Fruit fly (Drosophila melanogaster) whole organism, embryonic: ENCODE measurements around the gene SP555.
A peak's percentile ranks its signal among the peaks of the same experiment; 100 is the strongest.

ENCODE experiments used
- Adf1 ChIP-seq: fragments of 200-800 bp; sonication (Bioruptor generic); IDR thresholded peaks from 2 replicates; pipeline ENCODE4 v1.3.6; 2022; ENCODE audit warnings: missing biosample characterization, missing genetic modification characterization
- CG10267 ChIP-seq: fragments of 200-800 bp; sonication (Bioruptor generic); optimal IDR thresholded peaks from 2 replicates; lab custom pipeline; 2018; ENCODE audit warnings: missing biosample characterization, mild to moderate bottlenecking, missing genetic modification characterization, moderate library complexity
- CG10979 ChIP-seq: fragments of 200-800 bp; sonication (Bioruptor generic); optimal IDR thresholded peaks from 2 replicates; lab custom pipeline; 2018; ENCODE audit warnings: missing biosample characterization, mild to moderate bottlenecking, missing genetic modification characterization, moderate library complexity
- CG11723 ChIP-seq: fragments of 200-800 bp; sonication (Bioruptor generic); optimal IDR thresholded peaks from 2 replicates; lab custom pipeline; 2017; ENCODE audit warnings: missing biosample characterization, mild to moderate bottlenecking, missing genetic modification characterization
- CG1233 ChIP-seq: fragments of 200-800 bp; sonication (Bioruptor generic); optimal IDR thresholded peaks from 4 replicates; lab custom pipeline; 2018; ENCODE audit warnings: missing biosample characterization, mild to moderate bottlenecking, missing genetic modification characterization
- CG13624 ChIP-seq: fragments of 200-800 bp; sonication (Bioruptor generic); optimal IDR thresholded peaks from 2 replicates; lab custom pipeline; 2016; ENCODE audit warnings: missing biosample characterization, missing genetic modification characterization
- CG15479 ChIP-seq: fragments of 200-800 bp; sonication (Bioruptor generic); optimal IDR thresholded peaks from 3 replicates; lab custom pipeline; 2019; ENCODE audit warnings: missing biosample characterization, mild to moderate bottlenecking, missing genetic modification characterization, moderate library complexity
- CG1602 ChIP-seq: fragments of 200-800 bp; sonication (Bioruptor generic); optimal IDR thresholded peaks from 3 replicates; lab custom pipeline; 2016; ENCODE audit warnings: missing biosample characterization, missing genetic modification characterization
- CG1603 ChIP-seq: fragments of 200-800 bp; sonication (Bioruptor generic); optimal IDR thresholded peaks from 2 replicates; lab custom pipeline; 2019; ENCODE audit warnings: missing biosample characterization, mild to moderate bottlenecking, missing genetic modification characterization, moderate library complexity
- CG16779 ChIP-seq: fragments of 200-800 bp; sonication (Bioruptor generic); IDR thresholded peaks from 2 replicates; pipeline ENCODE4 v1.3.6; 2022; ENCODE audit warnings: missing biosample characterization, missing genetic modification characterization
- CG16815 ChIP-seq: fragments of 200-800 bp; sonication (Bioruptor generic); optimal IDR thresholded peaks from 3 replicates; lab custom pipeline; 2017; ENCODE audit warnings: missing biosample characterization, mild to moderate bottlenecking, missing genetic modification characterization
- CG17829 ChIP-seq: fragments of 200-800 bp; optimal IDR thresholded peaks from 2 replicates; lab custom pipeline; 2019; ENCODE audit warnings: missing biosample characterization, mild to moderate bottlenecking, missing genetic modification characterization, moderate library complexity
- CG1792 ChIP-seq: fragments of 200-800 bp; sonication (Bioruptor generic); optimal IDR thresholded peaks from 2 replicates; lab custom pipeline; 2016; ENCODE audit warnings: missing biosample characterization, missing genetic modification characterization
- CG2875 ChIP-seq: fragments of 200-800 bp; sonication (Bioruptor generic); optimal IDR thresholded peaks from 2 replicates; lab custom pipeline; 2017; ENCODE audit warnings: missing biosample characterization, mild to moderate bottlenecking, missing genetic modification characterization, missing genetic modification reagents
- CG32532 ChIP-seq: fragments of 200-800 bp; sonication (Bioruptor generic); IDR thresholded peaks from 2 replicates; pipeline ENCODE4 v1.3.6; 2022; ENCODE audit warnings: missing biosample characterization, missing genetic modification characterization
- CG3407 ChIP-seq: fragments of 200-800 bp; sonication (Bioruptor generic); optimal IDR thresholded peaks from 2 replicates; lab custom pipeline; 2018; ENCODE audit warnings: missing biosample characterization, mild to moderate bottlenecking, missing genetic modification characterization
- CG3726 ChIP-seq: fragments of 200-800 bp; sonication (Bioruptor generic); IDR thresholded peaks from 3 replicates; pipeline ENCODE4, ENCODE4 v1.3.6; 2022; ENCODE audit warnings: missing biosample characterization, missing genetic modification characterization
- CG4282 ChIP-seq: fragments of 200-800 bp; sonication (Bioruptor generic); optimal IDR thresholded peaks from 2 replicates; lab custom pipeline; 2016; ENCODE audit warnings: missing biosample characterization, missing genetic modification characterization
- CG43689 ChIP-seq: fragments of 200-800 bp; sonication (Bioruptor generic); IDR thresholded peaks from 2 replicates; pipeline ENCODE4 v1.3.6; 2022; ENCODE audit warnings: missing biosample characterization, missing genetic modification characterization
- CG4617 ChIP-seq: fragments of 200-800 bp; sonication (Bioruptor generic); optimal IDR thresholded peaks from 3 replicates; lab custom pipeline; 2016; ENCODE audit warnings: missing biosample characterization, missing genetic modification characterization, borderline replicate concordance
- CG5180 ChIP-seq: fragments of 200-800 bp; sonication (Bioruptor generic); optimal IDR thresholded peaks from 3 replicates; lab custom pipeline; 2017; ENCODE audit warnings: missing biosample characterization, missing genetic modification characterization, mild to moderate bottlenecking, moderate library complexity, missing genetic modification reagents
- CG6272 ChIP-seq: fragments of 200-800 bp; sonication (Bioruptor generic); IDR thresholded peaks from 2 replicates; pipeline ENCODE4 v1.3.6; 2022; ENCODE audit warnings: missing biosample characterization, missing genetic modification characterization
- CG6683 ChIP-seq: fragments of 200-800 bp; sonication (Bioruptor generic); optimal IDR thresholded peaks from 2 replicates; lab custom pipeline; 2017; ENCODE audit warnings: missing biosample characterization, mild to moderate bottlenecking, missing genetic modification characterization, missing genetic modification reagents
- CG6813 ChIP-seq: fragments of 200-800 bp; sonication (Bioruptor generic); optimal IDR thresholded peaks from 2 replicates; lab custom pipeline; 2017; ENCODE audit warnings: missing biosample characterization, missing genetic modification characterization, mild to moderate bottlenecking, moderate library complexity, missing genetic modification reagents
- Dbx ChIP-seq: fragments of 200-800 bp; sonication (Bioruptor generic); IDR thresholded peaks from 3 replicates; pipeline ENCODE4 v1.3.6; 2022; ENCODE audit warnings: missing biosample characterization, missing genetic modification characterization
- Fer3 ChIP-seq: fragments of 200-800 bp; sonication (Bioruptor generic); optimal IDR thresholded peaks from 2 replicates; lab custom pipeline; 2018; ENCODE audit warnings: missing biosample characterization, mild to moderate bottlenecking, missing genetic modification characterization, moderate library complexity
- H15 ChIP-seq: fragments of 200-800 bp; sonication (Bioruptor generic); IDR thresholded peaks from 3 replicates; pipeline ENCODE4 v1.3.6; 2022; ENCODE audit warnings: missing biosample characterization, missing genetic modification characterization
- HmgD ChIP-seq: fragments of 200-800 bp; sonication (Bioruptor generic); optimal IDR thresholded peaks from 3 replicates; lab custom pipeline; 2016; ENCODE audit warnings: missing biosample characterization, missing genetic modification characterization
- Six4 ChIP-seq: fragments of 200-800 bp; sonication (Bioruptor generic); optimal IDR thresholded peaks from 2 replicates; lab custom pipeline; 2016; ENCODE audit warnings: missing biosample characterization, missing genetic modification characterization
- Spps ChIP-seq: fragments of 200-800 bp; sonication (Bioruptor generic); optimal IDR thresholded peaks from 2 replicates; lab custom pipeline; 2018; ENCODE audit warnings: missing biosample characterization, mild to moderate bottlenecking, missing genetic modification characterization
- ac ChIP-seq: fragments of 200-800 bp; sonication (Bioruptor generic); optimal IDR thresholded peaks from 3 replicates; lab custom pipeline; 2017; ENCODE audit warnings: missing biosample characterization, mild to moderate bottlenecking, missing genetic modification characterization
- amos ChIP-seq: fragments of 200-800 bp; sonication (Bioruptor generic); IDR thresholded peaks from 2 replicates; pipeline ENCODE4 v1.3.6; 2022; ENCODE audit warnings: missing biosample characterization, missing genetic modification characterization; ENCODE audit not compliant: partially characterized antibody
- ap ChIP-seq: fragments of 200-800 bp; sonication (Bioruptor generic); IDR thresholded peaks from 2 replicates; pipeline ENCODE4 v1.3.6; 2022; ENCODE audit warnings: missing biosample characterization, missing genetic modification characterization
- ato ChIP-seq: fragments of 200-800 bp; sonication (Bioruptor generic); IDR thresholded peaks from 2 replicates; pipeline ENCODE4 v1.3.6; 2022; ENCODE audit warnings: missing biosample characterization, missing genetic modification characterization; ENCODE audit not compliant: partially characterized antibody
- disco-r ChIP-seq: fragments of 200-800 bp; sonication (Bioruptor generic); optimal IDR thresholded peaks from 2 replicates; lab custom pipeline; 2016; ENCODE audit warnings: missing biosample characterization, missing genetic modification characterization
- ftz-f1 ChIP-seq: fragments of 200-800 bp; sonication (Bioruptor generic); optimal IDR thresholded peaks from 2 replicates; lab custom pipeline; 2016; ENCODE audit warnings: missing biosample characterization, missing genetic modification characterization
- gsb ChIP-seq: fragments of 200-800 bp; sonication (Bioruptor generic); IDR thresholded peaks from 2 replicates; pipeline ENCODE4 v1.3.6; 2022; ENCODE audit warnings: missing biosample characterization, missing genetic modification characterization
- gsb-n ChIP-seq: fragments of 200-800 bp; sonication (Bioruptor generic); optimal IDR thresholded peaks from 3 replicates; lab custom pipeline; 2018; ENCODE audit warnings: missing biosample characterization, mild to moderate bottlenecking, missing genetic modification characterization
- ind ChIP-seq: fragments of 200-800 bp; sonication (Bioruptor generic); optimal IDR thresholded peaks from 3 replicates; lab custom pipeline; 2016; ENCODE audit warnings: missing biosample characterization, missing genetic modification characterization
- jumu ChIP-seq: fragments of 200-800 bp; sonication (Bioruptor generic); optimal IDR thresholded peaks from 3 replicates; lab custom pipeline; 2016; ENCODE audit warnings: missing biosample characterization, missing genetic modification characterization
- lilli ChIP-seq: fragments of 200-800 bp; sonication (Bioruptor generic); optimal IDR thresholded peaks from 3 replicates; lab custom pipeline; 2016; ENCODE audit warnings: missing biosample characterization, missing genetic modification characterization
- lov ChIP-seq, 2 experiments: fragments of 200-800 bp in 1 of 2; fragments of >200 bp in 1 of 2; sonication (Bioruptor generic) in 1 of 2; IDR thresholded peaks in 1 of 2; optimal IDR thresholded peaks in 1 of 2; 2 replicates in 1 of 2; 3 replicates in 1 of 2; pipeline versions ENCODE4 v1.3.6 to Lab custom; 2017 to 2022; ENCODE audit warnings: missing biosample characterization in 1 of 2, missing genetic modification characterization in 1 of 2
- row ChIP-seq: fragments of 200-800 bp; sonication (Bioruptor generic); IDR thresholded peaks from 3 replicates; pipeline ENCODE4 v1.3.6; 2022; ENCODE audit warnings: missing biosample characterization, missing genetic modification characterization
- slbo ChIP-seq: fragments of 200-800 bp; sonication (Bioruptor generic); IDR thresholded peaks from 2 replicates; pipeline ENCODE4 v1.3.6; 2022; ENCODE audit warnings: missing biosample characterization, missing genetic modification characterization
- sna ChIP-seq: fragments of 200-800 bp; sonication (Bioruptor generic); IDR thresholded peaks from 2 replicates; pipeline ENCODE4 v1.3.6; 2022; ENCODE audit warnings: missing biosample characterization, missing genetic modification characterization; ENCODE audit not compliant: partially characterized antibody
- tgo ChIP-seq: fragments of 200-800 bp; sonication (Bioruptor generic); IDR thresholded peaks from 3 replicates; pipeline ENCODE4 v1.3.6; 2022; ENCODE audit warnings: missing biosample characterization, missing genetic modification characterization
- toy ChIP-seq: fragments of 200-800 bp; sonication (Bioruptor generic); IDR thresholded peaks from 2 replicates; pipeline ENCODE4 v1.3.6; 2022; ENCODE audit warnings: missing biosample characterization, missing genetic modification characterization
- wor ChIP-seq: fragments of 200-800 bp; sonication (Bioruptor generic); IDR thresholded peaks from 2 replicates; pipeline ENCODE4 v1.3.6; 2022; ENCODE audit warnings: missing biosample characterization, missing genetic modification characterization
- zen ChIP-seq: fragments of 200-800 bp; sonication (Bioruptor generic); optimal IDR thresholded peaks from 3 replicates; lab custom pipeline; 2018; ENCODE audit warnings: missing biosample characterization, mild to moderate bottlenecking, missing genetic modification characterization, moderate library complexity

Gene SP555

DNA sequence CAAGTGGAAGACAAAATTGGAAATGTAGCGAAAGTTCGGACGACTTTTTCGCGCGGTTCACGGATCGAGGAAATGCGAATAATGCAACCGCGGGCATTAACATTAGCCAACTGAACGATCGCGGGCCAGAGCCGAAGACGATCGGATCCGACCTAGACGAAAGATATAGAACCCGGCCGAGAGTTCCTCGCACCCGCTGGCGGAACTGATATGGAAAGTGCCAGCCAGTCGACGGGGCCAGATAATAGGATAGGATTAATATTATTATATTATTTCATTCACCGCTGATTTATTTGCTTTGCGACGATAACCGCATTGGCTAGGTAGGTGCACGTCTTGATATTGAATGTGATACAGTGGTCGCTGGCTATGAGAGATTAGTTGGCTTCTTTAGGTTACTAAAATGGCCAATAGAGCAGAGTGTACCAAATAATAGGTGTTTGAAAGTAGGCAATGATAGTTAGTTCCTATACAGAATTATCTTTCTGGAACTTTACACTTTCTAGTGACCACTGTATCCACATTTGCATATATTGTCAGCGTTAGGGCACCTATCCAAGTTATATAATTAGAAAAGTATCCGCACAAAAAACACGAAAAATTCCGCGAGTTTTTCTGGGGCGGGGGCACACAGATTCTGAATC is 38.0 kb upstream of the SP555 start (continued):
- TF ChIP-seq toy (GFP tag; lab: Robert Waterston, UW) = no peak
- TF ChIP-seq row = peak; percentile 80
- TF ChIP-seq CG4617 (GFP tag; lab: Kevin White, UChicago) = peak; percentile 10
- TF ChIP-seq CG10979 = peak; percentile 61
- peak; percentile 69 for TF ChIP-seq Fer3 (tag; lab: Kevin White, UChicago)
- TF ChIP-seq disco-r (GFP tag; lab: Kevin White, UChicago) = no peak
- TF ChIP-seq Six4 = peak; percentile 21
- TF ChIP-seq CG6813 (GFP tag; lab: Kevin White, UChicago) = peak; percentile 53
- peak; percentile 83 for TF ChIP-seq ind (GFP tag; lab: Kevin White, UChicago)
- TF ChIP-seq CG1602 (GFP tag; lab: Kevin White, UChicago) = no peak
- TF ChIP-seq CG16815 (GFP tag; lab: Kevin White, UChicago) = peak; percentile 62
- no peak for TF ChIP-seq Adf1 (GFP tag; lab: Robert Waterston, UW)
- TF ChIP-seq CG5180 (GFP tag; lab: Kevin White, UChicago) = peak; percentile 22
- peak; percentile 75 for TF ChIP-seq CG1603
- peak; percentile 57; the same call in 1 of the 3 replicates for TF ChIP-seq H15
- TF ChIP-seq CG1233 = peak; percentile 16
- peak; percentile 39 for TF ChIP-seq CG11723 (GFP tag; lab: Kevin White, UChicago)
- peak; percentile 56; the same call in 1 of the 2 replicates for TF ChIP-seq CG43689
- no peak for TF ChIP-seq ato
- peak; percentile 56 for TF ChIP-seq gsb-n (tag; lab: Kevin White, UChicago)
- peak; percentile 19; the same call in 1 of the 2 replicates for TF ChIP-seq wor
- TF ChIP-seq CG6272 (GFP tag; lab: Robert Waterston, UW) = 0 out of 2 replicates have a peak, but pooled peaks have one; percentile 46
- TF ChIP-seq CG17829 (tag; lab: Kevin White, UChicago) = peak; percentile 30
- TF ChIP-seq CG32532 (GFP tag; lab: Robert Waterston, UW) = peak; percentile 84
- no peak for TF ChIP-seq HmgD (GFP tag; lab: Kevin White, UChicago)
- no peak for TF ChIP-seq zen (tag; lab: Kevin White, UChicago)
- TF ChIP-seq CG16779 = 0 out of 2 replicates have a peak, but pooled peaks have one; percentile 63
- TF ChIP-seq tgo (GFP tag; lab: Robert Waterston, UW) = peak; percentile 73
- TF ChIP-seq CG3726 (GFP tag; lab: Robert Waterston, UW) = 0 out of 3 replicates have a peak, but pooled peaks have one; percentile 51
- TF ChIP-seq amos (GFP tag; lab: Robert Waterston, UW) = no peak
- TF ChIP-seq CG2875 (GFP tag; lab: Kevin White, UChicago) = no peak
- peak; percentile 85 for TF ChIP-seq slbo (GFP tag; lab: Robert Waterston, UW)
- TF ChIP-seq Dbx (GFP tag; lab: Robert Waterston, UW) = no peak; the same call in 1 of the 3 replicates
- TF ChIP-seq jumu = peak; percentile 48
- peak; percentile 55 for TF ChIP-seq CG13624
- TF ChIP-seq CG6683 = no peak
- no peak for TF ChIP-seq CG4282 (GFP tag; lab: Kevin White, UChicago)
- peak; percentile 37 for TF ChIP-seq CG1792
- no peak for TF ChIP-seq lov (optimal IDR thresholded peaks at IDR 0.05; lab: Kevin White, UChicago)
- 0 out of 3 replicates have a peak, but pooled peaks have one; percentile 55 for TF ChIP-seq lov (GFP tag; IDR thresholded peaks at IDR 0.05; lab: Robert Waterston, UW)
- TF ChIP-seq CG3407 (GFP tag; lab: Kevin White, UChicago) = no peak
- TF ChIP-seq ac = no peak
- peak; percentile 67 for TF ChIP-seq lilli (GFP tag; lab: Kevin White, UChicago)
- TF ChIP-seq sna (GFP tag; lab: Robert Waterston, UW) = no peak
- peak; percentile 10 for TF ChIP-seq CG10267 (tag; lab: Kevin White, UChicago)
- 0 out of 2 replicates have a peak, but pooled peaks have one; percentile 25 for TF ChIP-seq gsb
- no peak for TF ChIP-seq Spps
- TF ChIP-seq ftz-f1 (GFP tag; lab: Kevin White, UChicago) = no peak
- TF ChIP-seq ap (GFP tag; lab: Robert Waterston, UW) = peak; percentile 49; the same call in 1 of the 2 replicates
- no peak for TF ChIP-seq CG15479
